Worm (Caenorhabditis elegans): ENCODE results near the gene cest-33.

cest-33 gene

ce11 chrV:6317928-6318327, 47.5 kb downstream of the cest-33 start (continued):
- TF ChIP-seq snu-23 (GFP tag; optimal IDR thresholded peaks at IDR 0.05) (no peak), C16A3.4 (tag; optimal IDR thresholded peaks at IDR 0.05) (no peak), lin-39 (tag; optimal IDR thresholded peaks at IDR 0.05) (no peak), pag-3 (tag; optimal IDR thresholded peaks at IDR 0.05; ENCODE audit: borderline replicate concordance, insufficient read depth) (no peak), hpl-2 (GFP tag; optimal IDR thresholded peaks at IDR 0.05) (no peak), hlh-17 (GFP tag; optimal IDR thresholded peaks at IDR 0.05; ENCODE audit: borderline replicate concordance) (no peak), aly-2 (tag; optimal IDR thresholded peaks at IDR 0.05) (no peak), dsc-1 (tag; optimal IDR thresholded peaks at IDR 0.05) (no peak), mdl-1 (tag; optimal IDR thresholded peaks at IDR 0.05) (no peak), aha-1 (tag; optimal IDR thresholded peaks at IDR 0.05) (no peak)

- TF ChIP-seq ceh-90 (tag; optimal IDR thresholded peaks at IDR 0.05) (no peak), skn-1 (tag; optimal IDR thresholded peaks at IDR 0.05) (no peak), nhr-19 (GFP tag; conservative IDR thresholded peaks at IDR 0.05) (no peak), lin-14 (GFP tag; optimal IDR thresholded peaks at IDR 0.05) (no peak), zip-4 (GFP tag; optimal IDR thresholded peaks at IDR 0.05) (no peak), C16A3.4 (tag; optimal IDR thresholded peaks at IDR 0.05) (no peak)
Observed at ce11 chrV:6316632-6317031, 48.8 kb downstream of the cest-33 start, which contains the start of gene cest-24. TSS of gene cest-24 (plus strand) at chrV:6316932.
